Fruit fly (Drosophila melanogaster) whole organism, embryonic: ENCODE results near the gene CG14286.

ENCODE experiments used
- ATbp ChIP-seq: fragments of 200-800 bp; sonication (Bioruptor generic); optimal IDR thresholded peaks from 2 replicates; lab custom pipeline; 2017; ENCODE audit warnings: missing biosample characterization, mild to moderate bottlenecking, missing genetic modification characterization, missing genetic modification reagents
- Ada2b ChIP-seq: fragments of 200-800 bp; sonication (Bioruptor generic); IDR thresholded peaks from 2 replicates; pipeline ENCODE4 v1.3.6; 2022; ENCODE audit warnings: missing biosample characterization, missing genetic modification characterization
- CG10147 ChIP-seq: fragments of 200-800 bp; sonication (Bioruptor generic); optimal IDR thresholded peaks from 2 replicates; lab custom pipeline; 2019; ENCODE audit warnings: missing biosample characterization, mild to moderate bottlenecking, missing genetic modification characterization, moderate library complexity
- CG10654 ChIP-seq: fragments of 200-800 bp; sonication (Bioruptor generic); optimal IDR thresholded peaks from 2 replicates; lab custom pipeline; 2016; ENCODE audit warnings: missing biosample characterization, missing genetic modification characterization
- CG10979 ChIP-seq: fragments of 200-800 bp; sonication (Bioruptor generic); optimal IDR thresholded peaks from 2 replicates; lab custom pipeline; 2018; ENCODE audit warnings: missing biosample characterization, mild to moderate bottlenecking, missing genetic modification characterization, moderate library complexity
- CG11093 ChIP-seq: fragments of 200-800 bp; sonication (Bioruptor generic); IDR thresholded peaks from 3 replicates; pipeline ENCODE4 v1.3.6; 2022; ENCODE audit warnings: missing biosample characterization, missing genetic modification characterization
- CG12155 ChIP-seq: fragments of 200-800 bp; sonication (Bioruptor generic); optimal IDR thresholded peaks from 3 replicates; lab custom pipeline; 2016; ENCODE audit warnings: missing biosample characterization, missing genetic modification characterization
- CG1233 ChIP-seq: fragments of 200-800 bp; sonication (Bioruptor generic); optimal IDR thresholded peaks from 4 replicates; lab custom pipeline; 2018; ENCODE audit warnings: missing biosample characterization, mild to moderate bottlenecking, missing genetic modification characterization
- CG12769 ChIP-seq: fragments of 200-800 bp; sonication (Bioruptor generic); optimal IDR thresholded peaks from 2 replicates; lab custom pipeline; 2019; ENCODE audit warnings: missing biosample characterization, mild to moderate bottlenecking, missing genetic modification characterization, moderate library complexity
- CG15514 ChIP-seq: fragments of 200-800 bp; sonication (Bioruptor generic); optimal IDR thresholded peaks from 3 replicates; lab custom pipeline; 2017; ENCODE audit warnings: missing biosample characterization, missing genetic modification characterization, mild to moderate bottlenecking, moderate library complexity, missing genetic modification reagents
- CG15696 ChIP-seq: fragments of 200-800 bp; sonication (Bioruptor generic); optimal IDR thresholded peaks from 2 replicates; lab custom pipeline; 2019; ENCODE audit warnings: missing biosample characterization, mild to moderate bottlenecking, missing genetic modification characterization, moderate library complexity
- CG17359 ChIP-seq: fragments of 200-800 bp; sonication (Bioruptor generic); optimal IDR thresholded peaks from 3 replicates; lab custom pipeline; 2018; ENCODE audit warnings: missing biosample characterization, mild to moderate bottlenecking, missing genetic modification characterization, moderate library complexity
- CG17385 ChIP-seq: fragments of 200-800 bp; sonication (Bioruptor generic); optimal IDR thresholded peaks from 3 replicates; lab custom pipeline; 2018; ENCODE audit warnings: missing biosample characterization, mild to moderate bottlenecking, missing genetic modification characterization
- CG1792 ChIP-seq: fragments of 200-800 bp; sonication (Bioruptor generic); optimal IDR thresholded peaks from 2 replicates; lab custom pipeline; 2016; ENCODE audit warnings: missing biosample characterization, missing genetic modification characterization
- CG18619 ChIP-seq: fragments of 200-800 bp; sonication (Bioruptor generic); optimal IDR thresholded peaks from 3 replicates; lab custom pipeline; 2017; ENCODE audit warnings: missing biosample characterization, mild to moderate bottlenecking, missing genetic modification characterization
- CG2678 ChIP-seq: fragments of 200-800 bp; sonication (Bioruptor generic); optimal IDR thresholded peaks from 3 replicates; lab custom pipeline; 2019; ENCODE audit warnings: missing biosample characterization, mild to moderate bottlenecking, missing genetic modification characterization, moderate library complexity
- CG31388 ChIP-seq: fragments of 200-800 bp; sonication (Bioruptor generic); optimal IDR thresholded peaks from 2 replicates; lab custom pipeline; 2016; ENCODE audit warnings: missing biosample characterization, missing genetic modification characterization
- CG6683 ChIP-seq: fragments of 200-800 bp; sonication (Bioruptor generic); optimal IDR thresholded peaks from 2 replicates; lab custom pipeline; 2017; ENCODE audit warnings: missing biosample characterization, mild to moderate bottlenecking, missing genetic modification characterization, missing genetic modification reagents
- CG6689 ChIP-seq: fragments of 200-800 bp; sonication (Bioruptor generic); IDR thresholded peaks from 2 replicates; pipeline ENCODE4 v1.3.6; 2022; ENCODE audit warnings: missing biosample characterization, missing genetic modification characterization
- CG7271 ChIP-seq: fragments of 200-800 bp; sonication (Bioruptor generic); optimal IDR thresholded peaks from 2 replicates; lab custom pipeline; 2018; ENCODE audit warnings: missing biosample characterization, mild to moderate bottlenecking, missing genetic modification characterization, moderate library complexity
- CG8388 ChIP-seq: fragments of 200-800 bp; sonication (Bioruptor generic); optimal IDR thresholded peaks from 2 replicates; lab custom pipeline; 2019; ENCODE audit warnings: missing biosample characterization, mild to moderate bottlenecking, missing genetic modification characterization, moderate library complexity
- CG9215 ChIP-seq: fragments of 200-800 bp; sonication (Bioruptor generic); IDR thresholded peaks from 2 replicates; pipeline ENCODE4 v1.3.6; 2022; ENCODE audit warnings: missing biosample characterization, missing genetic modification characterization
- CG9437 ChIP-seq: fragments of 200-800 bp; sonication (Bioruptor generic); optimal IDR thresholded peaks from 2 replicates; lab custom pipeline; 2018; ENCODE audit warnings: missing biosample characterization, mild to moderate bottlenecking, missing genetic modification characterization
- CG9727 ChIP-seq: fragments of 200-800 bp; sonication (Bioruptor generic); optimal IDR thresholded peaks from 3 replicates; lab custom pipeline; 2017; ENCODE audit warnings: missing biosample characterization, mild to moderate bottlenecking, missing genetic modification characterization
- CG9817 ChIP-seq: fragments of 200-800 bp; sonication (Bioruptor generic); optimal IDR thresholded peaks from 2 replicates; lab custom pipeline; 2018; ENCODE audit warnings: missing biosample characterization, mild to moderate bottlenecking, missing genetic modification characterization, moderate library complexity
- CoRest ChIP-seq: fragments of 200-800 bp; sonication (Bioruptor generic); optimal IDR thresholded peaks from 3 replicates; lab custom pipeline; 2018; ENCODE audit warnings: missing biosample characterization, mild to moderate bottlenecking, missing genetic modification characterization, moderate library complexity
- E2f1 ChIP-seq: fragments of 200-800 bp; sonication (Bioruptor generic); IDR thresholded peaks from 2 replicates; pipeline ENCODE4 v1.3.6; 2022; ENCODE audit warnings: missing biosample characterization, missing genetic modification characterization
- Fer2 ChIP-seq: fragments of 200-800 bp; sonication (Bioruptor generic); optimal IDR thresholded peaks from 2 replicates; lab custom pipeline; 2018; ENCODE audit warnings: missing biosample characterization, mild to moderate bottlenecking, missing genetic modification characterization, moderate library complexity
- Fer3 ChIP-seq: fragments of 200-800 bp; sonication (Bioruptor generic); optimal IDR thresholded peaks from 2 replicates; lab custom pipeline; 2018; ENCODE audit warnings: missing biosample characterization, mild to moderate bottlenecking, missing genetic modification characterization, moderate library complexity
- HLH3B ChIP-seq: fragments of 200-800 bp; sonication (Bioruptor generic); IDR thresholded peaks from 2 replicates; pipeline ENCODE4 v1.3.6; 2022; ENCODE audit warnings: missing biosample characterization, missing genetic modification characterization
- Hr3 ChIP-seq: fragments of 200-800 bp; sonication (Bioruptor generic); optimal IDR thresholded peaks from 3 replicates; lab custom pipeline; 2016; ENCODE audit warnings: missing biosample characterization, missing genetic modification characterization
- Hr51 ChIP-seq, 2 experiments: fragments of 200-800 bp; sonication (Bioruptor generic); optimal IDR thresholded peaks; 2 replicates in 1 of 2; 3 replicates in 1 of 2; lab custom pipeline; 2016 to 2018; ENCODE audit warnings: missing biosample characterization in 2 of 2, missing genetic modification characterization in 2 of 2, mild to moderate bottlenecking in 1 of 2, moderate library complexity in 1 of 2
- Nf-YB ChIP-seq: fragments of 200-800 bp; sonication (Bioruptor generic); optimal IDR thresholded peaks from 3 replicates; lab custom pipeline; 2019; ENCODE audit warnings: missing biosample characterization, mild to moderate bottlenecking, missing genetic modification characterization, moderate library complexity
- Optix ChIP-seq: fragments of 200-800 bp; sonication (Bioruptor generic); IDR thresholded peaks from 3 replicates; pipeline ENCODE4 v1.3.6; 2022; ENCODE audit warnings: missing biosample characterization, missing genetic modification characterization
- PHDP ChIP-seq: fragments of 200-800 bp; sonication (Bioruptor generic); optimal IDR thresholded peaks from 3 replicates; lab custom pipeline; 2018; ENCODE audit warnings: missing biosample characterization, mild to moderate bottlenecking, missing genetic modification characterization, moderate library complexity
- Sry-β ChIP-seq: fragments of 200-800 bp; sonication (Bioruptor generic); optimal IDR thresholded peaks from 2 replicates; lab custom pipeline; 2018; ENCODE audit warnings: missing biosample characterization, mild to moderate bottlenecking, missing genetic modification characterization, moderate library complexity
- ac ChIP-seq: fragments of 200-800 bp; sonication (Bioruptor generic); optimal IDR thresholded peaks from 3 replicates; lab custom pipeline; 2017; ENCODE audit warnings: missing biosample characterization, mild to moderate bottlenecking, missing genetic modification characterization
- ap ChIP-seq: fragments of 200-800 bp; sonication (Bioruptor generic); IDR thresholded peaks from 2 replicates; pipeline ENCODE4 v1.3.6; 2022; ENCODE audit warnings: missing biosample characterization, missing genetic modification characterization
- bcd ChIP-seq: fragments of 200-800 bp; sonication (Bioruptor generic); optimal IDR thresholded peaks from 2 replicates; lab custom pipeline; 2017; ENCODE audit warnings: missing biosample characterization, mild to moderate bottlenecking, missing genetic modification characterization
- crp ChIP-seq, 2 experiments: fragments of 200-800 bp; sonication (Bioruptor generic); optimal IDR thresholded peaks; 2 replicates in 1 of 2; 3 replicates in 1 of 2; lab custom pipeline; 2017; ENCODE audit warnings: missing biosample characterization in 2 of 2, missing genetic modification characterization in 2 of 2, mild to moderate bottlenecking in 1 of 2, moderate library complexity in 1 of 2
- dysf ChIP-seq: fragments of 200-800 bp; sonication (Bioruptor generic); IDR thresholded peaks from 3 replicates; pipeline ENCODE4 v1.3.6; 2022; ENCODE audit warnings: missing biosample characterization, missing genetic modification characterization
- eve ChIP-seq, 2 experiments: fragments of >200 bp; optimal IDR thresholded peaks; 2 replicates each; lab custom pipeline; 2017; ENCODE audit warnings: missing biosample characterization in 2 of 2, missing genetic modification characterization in 2 of 2
- gsb-n ChIP-seq: fragments of 200-800 bp; sonication (Bioruptor generic); optimal IDR thresholded peaks from 3 replicates; lab custom pipeline; 2018; ENCODE audit warnings: missing biosample characterization, mild to moderate bottlenecking, missing genetic modification characterization
- hbn ChIP-seq: fragments of 200-800 bp; sonication (Bioruptor generic); IDR thresholded peaks from 2 replicates; pipeline ENCODE4 v1.3.6; 2022; ENCODE audit warnings: missing biosample characterization, missing genetic modification characterization; ENCODE audit not compliant: partially characterized antibody
- klu ChIP-seq: fragments of 200-800 bp; sonication (Bioruptor generic); IDR thresholded peaks from 2 replicates; pipeline ENCODE4 v1.3.6; 2022; ENCODE audit warnings: missing biosample characterization, missing genetic modification characterization
- repo ChIP-seq: fragments of 200-800 bp; sonication (Bioruptor generic); optimal IDR thresholded peaks from 2 replicates; lab custom pipeline; 2016; ENCODE audit warnings: missing biosample characterization, missing genetic modification characterization
- rib ChIP-seq: fragments of 200-800 bp; sonication (Bioruptor generic); IDR thresholded peaks from 2 replicates; pipeline ENCODE4 v1.3.6; 2022; ENCODE audit warnings: missing biosample characterization, missing genetic modification characterization
- row ChIP-seq: fragments of 200-800 bp; sonication (Bioruptor generic); IDR thresholded peaks from 3 replicates; pipeline ENCODE4 v1.3.6; 2022; ENCODE audit warnings: missing biosample characterization, missing genetic modification characterization
- stwl ChIP-seq: fragments of 200-800 bp; sonication (Bioruptor generic); optimal IDR thresholded peaks from 3 replicates; lab custom pipeline; 2018; ENCODE audit warnings: missing biosample characterization, mild to moderate bottlenecking, missing genetic modification characterization, moderate library complexity
- usp ChIP-seq: fragments of >200 bp; optimal IDR thresholded peaks from 2 replicates; lab custom pipeline; 2017; ENCODE audit warnings: missing biosample characterization, missing genetic modification characterization

The CG14286 gene

DNA sequence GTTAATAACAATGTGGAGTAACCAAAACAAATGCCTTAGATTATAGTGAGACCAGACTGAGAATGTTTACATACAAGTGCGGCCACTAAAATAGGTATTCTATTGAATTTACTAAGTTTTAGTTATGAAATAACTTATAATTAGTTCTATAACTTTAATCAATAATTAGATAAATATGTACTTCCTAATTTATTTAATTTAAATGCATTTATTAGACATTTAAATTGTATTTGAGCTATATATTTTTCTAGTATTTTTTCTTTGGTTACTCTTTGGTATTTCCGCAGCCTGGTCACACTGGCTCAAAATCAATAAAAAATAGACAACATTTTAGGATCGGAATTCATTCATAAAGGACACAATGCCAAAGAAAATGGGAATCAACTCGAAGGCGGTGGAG is 7.3 kb downstream of the CG14286 start, which contains the start of the genes Prp18 and CG6013 (continued):
- TF ChIP-seq CG17385 (GFP tag; lab: Kevin White, UChicago) (peak; percentile 28), CG17359 (tag; lab: Kevin White, UChicago) (peak; percentile 54), Hr3 (GFP tag; lab: Kevin White, UChicago) (peak; percentile 63), Sry-β (no peak), klu (GFP tag; lab: Robert Waterston, UW) (no peak), row (GFP tag; lab: Robert Waterston, UW) (peak; percentile 81), Fer3 (peak; percentile 47), Optix (no peak), ap (GFP tag; lab: Robert Waterston, UW) (no peak), PHDP (tag; lab: Kevin White, UChicago) (peak; percentile 78), CG2678 (tag; lab: Kevin White, UChicago) (peak; percentile 78), CG1792 (GFP tag; lab: Kevin White, UChicago) (no peak), CG18619 (GFP tag; lab: Kevin White, UChicago) (peak; percentile 3), CG7271 (tag; lab: Kevin White, UChicago) (peak; percentile 65), HLH3B (peak; percentile 56), bcd (GFP tag; lab: Kevin White, UChicago) (peak; percentile 21), CG15696 (tag; lab: Kevin White, UChicago) (peak; percentile 76), CG10147 (peak; percentile 63), CG11093 (GFP tag; lab: Robert Waterston, UW) (no peak), rib (GFP tag; lab: Robert Waterston, UW) (no peak), CoRest (tag; lab: Kevin White, UChicago) (peak; percentile 79), CG6689 (GFP tag; lab: Robert Waterston, UW) (peak; percentile 32; the same call in 1 of the 2 replicates), stwl (tag; lab: Kevin White, UChicago) (peak; percentile 82), CG10654 (GFP tag; lab: Kevin White, UChicago) (peak; percentile 60), CG31388 (no peak), usp (GFP tag; lab: Kevin White, UChicago) (no peak), CG15514 (GFP tag; lab: Kevin White, UChicago) (peak; percentile 37), Hr51 (GFP tag; optimal IDR thresholded peaks at IDR 0.05; lab: Kevin White, UChicago) (peak in 1 of 2 experiments; percentile 68), Ada2b (GFP tag; lab: Robert Waterston, UW) (peak; percentile 29; the same call in 1 of the 2 replicates), CG12769 (peak; percentile 3), ATbp (GFP tag; lab: Kevin White, UChicago) (no peak), crp (GFP tag; optimal IDR thresholded peaks at IDR 0.05; lab: Kevin White, UChicago) (peak in 1 of 2 experiments; percentile 43), hbn (no peak), eve (GFP tag; optimal IDR thresholded peaks at IDR 0.05; lab: Kevin White, UChicago) (no peak), Nf-YB (GFP tag; lab: Kevin White, UChicago) (peak; percentile 44), CG9437 (GFP tag; lab: Kevin White, UChicago) (peak; percentile 13), CG12155 (peak; percentile 46), dysf (GFP tag; lab: Robert Waterston, UW) (peak; percentile 66; the same call in 2 of the 3 replicates), ac (GFP tag; lab: Kevin White, UChicago) (no peak), CG1233 (GFP tag; lab: Kevin White, UChicago) (peak; percentile 47), CG8388 (GFP tag; lab: Kevin White, UChicago) (peak; percentile 47), CG9817 (peak; percentile 69), Fer2 (tag; lab: Kevin White, UChicago) (peak; percentile 52), CG6683 (peak; percentile 15), CG10979 (tag; lab: Kevin White, UChicago) (peak; percentile 72), CG9215 (GFP tag; lab: Robert Waterston, UW) (peak; percentile 36; the same call in 1 of the 2 replicates), CG9727 (GFP tag; lab: Kevin White, UChicago) (peak; percentile 57), gsb-n (tag; lab: Kevin White, UChicago) (peak; percentile 74), E2f1 (GFP tag; lab: Robert Waterston, UW) (peak; percentile 50), repo (no peak)
